Worm (Caenorhabditis elegans) whole organism, L4 larva: ENCODE measurements around the gene T11F9.1.
"Not testable (repeated sequence)": the region's sequence is repeated elsewhere in the genome, so short reads cannot be mapped to it uniquely, and the experiment has no call there.

ENCODE experiments used
- F44E2.7 ChIP-seq: fragments of 200-800 bp; sonication (Bioruptor generic); IDR thresholded peaks from 2 replicates; pipeline ENCODE4 v2.1.2; 2022; ENCODE audit warnings: missing genetic modification characterization, missing compliant biosample characterization
- ZK337.2 ChIP-seq: fragments of 200-800 bp; sonication (Bioruptor generic); IDR thresholded peaks from 2 replicates; pipeline ENCODE4 v1.3.6; 2022; ENCODE audit warnings: missing genetic modification reagents, missing genetic modification characterization, missing compliant biosample characterization
- aha-1 ChIP-seq: fragments of 150-350 bp; peaks from one replicate; lab custom pipeline; 2014; ENCODE audit warnings: missing biosample characterization, missing genetic modification characterization
- aly-2 ChIP-seq: sonication (generic microtip); optimal IDR thresholded peaks from 2 replicates; lab custom pipeline; 2018; ENCODE audit warnings: missing biosample characterization, missing genetic modification characterization
- cey-2 ChIP-seq: sonication (generic microtip); optimal IDR thresholded peaks from 3 replicates; lab custom pipeline; 2017; ENCODE audit warnings: missing genetic modification characterization, mild to moderate bottlenecking, missing compliant biosample characterization, antibody characterized with exemption, borderline replicate concordance; ENCODE audit not compliant: insufficient read depth
- ctbp-1 ChIP-seq: fragments of 200-800 bp; sonication (Bioruptor generic); IDR thresholded peaks from 2 replicates; pipeline ENCODE4 v1.3.6; 2022; ENCODE audit warnings: missing genetic modification reagents, missing genetic modification characterization, missing compliant biosample characterization
- daf-12 ChIP-seq: fragments of 150-350 bp; optimal IDR thresholded peaks from 2 replicates; lab custom pipeline; 2014; ENCODE audit warnings: missing biosample characterization, missing genetic modification reagents, missing genetic modification characterization
- dve-1 ChIP-seq: sonication (generic microtip); optimal IDR thresholded peaks from 2 replicates; lab custom pipeline; 2017; ENCODE audit warnings: antibody characterized with exemption, mild to moderate bottlenecking, missing genetic modification characterization, missing compliant biosample characterization; ENCODE audit not compliant: insufficient read depth
- egl-27 ChIP-seq: sonication (generic microtip); optimal IDR thresholded peaks from 3 replicates; lab custom pipeline; 2017; ENCODE audit warnings: missing biosample characterization, missing genetic modification reagents, missing genetic modification characterization
- gei-8 ChIP-seq: fragments of 200-800 bp; sonication (Bioruptor generic); optimal IDR thresholded peaks from 2 replicates; lab custom pipeline; 2018; ENCODE audit warnings: mild to moderate bottlenecking, missing genetic modification characterization, missing compliant biosample characterization
- hif-1 ChIP-seq, 2 experiments: sonication (generic microtip); optimal IDR thresholded peaks; 2 replicates each; lab custom pipeline; 2016 to 2017; ENCODE audit warnings: missing compliant biosample characterization in 2 of 2, missing genetic modification characterization in 2 of 2, missing genetic modification reagents in 2 of 2, missing genotype in 2 of 2, mild to moderate bottlenecking in 1 of 2
- hlh-11 ChIP-seq: fragments of 200-800 bp; sonication (Bioruptor generic); optimal IDR thresholded peaks from 2 replicates; lab custom pipeline; 2018; ENCODE audit warnings: mild to moderate bottlenecking, missing genetic modification characterization, missing compliant biosample characterization
- hlh-30 ChIP-seq: sonication (generic microtip); optimal IDR thresholded peaks from 2 replicates; lab custom pipeline; 2017; ENCODE audit warnings: antibody characterized with exemption, mild to moderate bottlenecking, missing genetic modification characterization, missing compliant biosample characterization; ENCODE audit not compliant: insufficient read depth
- lin-29 ChIP-seq: fragments of 200-800 bp; sonication (Bioruptor generic); IDR thresholded peaks from 2 replicates; pipeline ENCODE4 v1.3.6; 2022; ENCODE audit warnings: missing genetic modification reagents, missing genetic modification characterization, missing compliant biosample characterization
- lsy-2 ChIP-seq, 2 experiments: fragments of 150-350 bp in 1 of 2; sonication (generic microtip) in 1 of 2; optimal IDR thresholded peaks; 2 replicates each; lab custom pipeline; 2014 to 2017; ENCODE audit warnings: missing biosample characterization in 2 of 2, missing genetic modification characterization in 2 of 2
- madf-5 ChIP-seq, 2 experiments: fragments of 200-800 bp; sonication (Bioruptor generic); IDR thresholded peaks; 2 replicates each; pipeline ENCODE4 v1.3.6; 2022; ENCODE audit warnings: missing compliant biosample characterization in 2 of 2, missing genetic modification characterization in 2 of 2
- mep-1 ChIP-seq: fragments of 150-350 bp; sonication (generic microtip); optimal IDR thresholded peaks from 3 replicates; lab custom pipeline; 2014; ENCODE audit warnings: missing biosample characterization, missing genetic modification characterization
- mes-2 ChIP-seq: sonication (generic microtip); optimal IDR thresholded peaks from 2 replicates; lab custom pipeline; 2016; ENCODE audit warnings: missing genotype, mild to moderate bottlenecking, missing genetic modification characterization, missing compliant biosample characterization; ENCODE audit not compliant: poor library complexity, severe bottlenecking
- nhr-25 ChIP-seq: sonication (generic microtip); optimal IDR thresholded peaks from 2 replicates; lab custom pipeline; 2017; ENCODE audit warnings: missing genetic modification characterization, mild to moderate bottlenecking, missing compliant biosample characterization, antibody characterized with exemption, moderate library complexity, borderline replicate concordance; ENCODE audit not compliant: insufficient read depth
- nhr-42 ChIP-seq: fragments of 200-800 bp; sonication (Bioruptor generic); IDR thresholded peaks from 2 replicates; pipeline ENCODE4 v1.3.6; 2022; ENCODE audit warnings: missing genetic modification characterization, missing compliant biosample characterization
- pqm-1 ChIP-seq: sonication (generic microtip); optimal IDR thresholded peaks from 2 replicates; lab custom pipeline; 2017; ENCODE audit warnings: missing biosample characterization, missing genetic modification characterization
- set-16 ChIP-seq: fragments of 200-800 bp; sonication (Bioruptor generic); IDR thresholded peaks from 2 replicates; pipeline ENCODE4 v1.3.6; 2022; ENCODE audit warnings: missing genetic modification reagents, missing genetic modification characterization, missing compliant biosample characterization
- skn-1 ChIP-seq: fragments of 150-350 bp; optimal IDR thresholded peaks from 2 replicates; lab custom pipeline; 2014; ENCODE audit warnings: missing biosample characterization, missing genetic modification characterization
- spr-3 ChIP-seq: fragments of 200-800 bp; sonication (Bioruptor generic); optimal IDR thresholded peaks from 2 replicates; lab custom pipeline; 2018; ENCODE audit warnings: mild to moderate bottlenecking, missing genetic modification characterization, missing compliant biosample characterization
- unc-130 ChIP-seq: sonication (generic microtip); optimal IDR thresholded peaks from 2 replicates; lab custom pipeline; 2016; ENCODE audit warnings: missing genetic modification reagents, missing genetic modification characterization, missing compliant biosample characterization
- zfp-2 ChIP-seq: sonication (generic microtip); optimal IDR thresholded peaks from 2 replicates; lab custom pipeline; 2016; ENCODE audit warnings: mild to moderate bottlenecking, missing genetic modification characterization, missing compliant biosample characterization
- zip-2 ChIP-seq: fragments of 150-350 bp; optimal IDR thresholded peaks from 2 replicates; lab custom pipeline; 2014; ENCODE audit warnings: missing biosample characterization, missing genetic modification characterization
- ztf-7 ChIP-seq: fragments of 150-350 bp; optimal IDR thresholded peaks from 2 replicates; lab custom pipeline; 2014; ENCODE audit warnings: missing biosample characterization, missing genetic modification characterization

T11F9.1 gene

DNA sequence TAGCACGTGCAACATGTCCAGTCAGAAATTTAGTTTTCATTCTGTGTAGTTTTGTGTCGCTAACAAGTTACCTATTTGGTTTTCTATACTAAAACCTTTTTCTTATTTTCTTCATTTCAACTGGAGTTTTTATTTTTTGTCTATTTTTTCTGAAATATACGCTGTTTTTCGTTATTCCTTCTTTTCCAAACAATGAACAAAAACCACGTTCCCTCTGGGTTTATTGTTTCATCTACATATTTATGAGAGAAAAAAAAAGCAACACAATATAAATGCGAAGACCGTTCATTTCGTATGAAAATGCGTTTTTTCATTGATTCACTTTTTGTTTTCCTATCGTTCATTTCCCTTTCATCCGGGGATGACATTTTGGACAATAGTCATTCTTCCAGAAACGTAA, 20.1 kb downstream of the T11F9.1 start, which contains the start of gene T11F9.22:
TSS of gene T11F9.22 (plus strand) at position 301 of the 400 bp plus-strand sequence.
- no peak for TF ChIP-seq hif-1 (tag; optimal IDR thresholded peaks at IDR 0.05; lab: Kevin White, UChicago)
- no peak for TF ChIP-seq spr-3 (GFP tag; lab: Kevin White, UChicago)
- no peak for TF ChIP-seq daf-12 (tag; lab: Kevin White, UChicago)
- TF ChIP-seq skn-1 = no peak
- no peak for TF ChIP-seq gei-8 (GFP tag; lab: Kevin White, UChicago)
- no peak for TF ChIP-seq madf-5 (GFP tag; IDR thresholded peaks at IDR 0.05; lab: Robert Waterston, UW)
- TF ChIP-seq zip-2 (tag; lab: Kevin White, UChicago) = no peak
- no peak for TF ChIP-seq hlh-30 (tag; lab: Kevin White, UChicago)
- TF ChIP-seq mes-2 (tag; lab: Kevin White, UChicago) = no peak
- no peak for TF ChIP-seq mep-1
- no peak for TF ChIP-seq F44E2.7 (GFP tag; lab: Robert Waterston, UW)
- TF ChIP-seq egl-27 = no peak
- TF ChIP-seq nhr-25 (tag; lab: Kevin White, UChicago) = no peak
- no peak for TF ChIP-seq ztf-7 (tag; lab: Kevin White, UChicago)
- no peak for TF ChIP-seq cey-2 (tag; lab: Kevin White, UChicago)
- TF ChIP-seq aha-1 (tag; lab: Kevin White, UChicago) = no peak

DNA sequence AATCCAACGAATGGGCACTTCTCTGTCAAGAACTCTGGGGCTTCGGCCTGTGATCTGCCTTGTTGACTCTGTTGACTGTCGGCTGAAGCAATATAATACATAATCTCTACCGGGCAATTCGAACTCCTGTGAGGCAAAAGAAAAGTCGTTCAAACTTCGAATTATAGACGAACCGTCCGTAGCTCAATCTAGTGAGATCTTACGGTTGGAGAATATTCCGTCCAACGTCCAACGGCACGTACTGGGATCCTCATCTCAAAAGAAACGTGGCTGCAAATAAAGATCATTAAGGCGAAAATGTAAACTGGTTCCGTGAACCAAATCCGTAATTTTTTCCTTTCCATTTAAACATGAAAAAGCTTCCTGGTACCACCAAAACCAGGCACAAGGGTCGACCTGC, 21.4 kb downstream of the T11F9.1 start, which contains the start of gene T11F9.14:
TSS of gene T11F9.14 (minus strand) at position 101 of the 400 bp plus-strand sequence.
- TF ChIP-seq gei-8 (GFP tag; lab: Kevin White, UChicago); lsy-2 (tag; optimal IDR thresholded peaks at IDR 0.05; lab: Kevin White, UChicago); ctbp-1 (GFP tag; lab: Robert Waterston, UW): not testable (repeated sequence)
- TF ChIP-seq, all 104 proteins: peak for 0; not testable (repeated sequence) for 104

DNA sequence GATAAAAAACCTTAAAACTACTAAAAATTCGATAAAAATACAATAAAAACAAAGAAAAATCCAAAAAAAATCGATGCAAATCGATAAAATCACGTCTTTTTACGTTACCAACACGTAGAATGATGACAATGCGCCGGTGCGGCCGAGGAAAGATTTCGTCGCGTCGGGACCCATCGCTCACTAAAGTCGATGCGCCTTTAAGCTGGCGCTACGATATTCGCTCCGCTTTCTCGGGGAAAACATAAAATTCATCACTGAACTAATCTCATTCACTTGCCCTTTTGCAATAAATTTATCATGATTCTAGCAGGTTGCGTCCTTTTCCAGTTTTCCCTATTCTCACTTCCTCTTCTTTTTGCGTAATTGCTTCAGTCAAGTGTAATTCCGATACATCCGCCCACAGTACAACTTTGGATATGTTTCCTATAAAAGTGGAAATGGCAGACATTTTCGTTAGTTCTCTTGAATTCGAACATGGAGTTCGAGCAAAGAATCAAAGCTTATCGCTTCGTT, 24.3 kb downstream of the T11F9.1 start, which contains the start of gene col-157:
TSS of gene col-157 (plus strand) at position 463 of the 513 bp plus-strand sequence.
- not testable (repeated sequence) for TF ChIP-seq unc-130 (GFP tag; lab: Kevin White, UChicago); dve-1 (tag; lab: Kevin White, UChicago); zfp-2 (tag; lab: Kevin White, UChicago)
- TF ChIP-seq, all 104 proteins: peak for 0; not testable (repeated sequence) for 104

DNA sequence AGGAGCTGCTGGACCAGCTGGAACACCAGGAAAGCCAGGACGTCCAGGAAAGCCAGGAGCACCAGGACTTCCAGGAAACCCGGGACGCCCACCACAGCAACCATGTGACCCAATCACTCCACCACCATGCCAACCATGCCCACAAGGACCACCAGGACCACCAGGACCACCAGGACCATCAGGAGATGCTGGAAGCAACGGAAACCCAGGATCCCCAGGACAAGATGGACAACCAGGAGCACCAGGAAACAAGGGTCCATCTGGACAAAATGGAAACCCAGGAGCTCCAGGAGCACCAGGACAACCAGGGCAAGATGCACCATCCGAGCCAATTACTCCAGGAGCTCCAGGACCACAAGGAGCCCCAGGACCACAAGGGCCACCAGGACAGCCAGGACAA, 25.0 kb downstream of the T11F9.1 start:
- no peak for TF ChIP-seq aly-2
- peak; percentile 87 for TF ChIP-seq set-16 (GFP tag; lab: Robert Waterston, UW)
- TF ChIP-seq, all 104 proteins: peak for 1

DNA sequence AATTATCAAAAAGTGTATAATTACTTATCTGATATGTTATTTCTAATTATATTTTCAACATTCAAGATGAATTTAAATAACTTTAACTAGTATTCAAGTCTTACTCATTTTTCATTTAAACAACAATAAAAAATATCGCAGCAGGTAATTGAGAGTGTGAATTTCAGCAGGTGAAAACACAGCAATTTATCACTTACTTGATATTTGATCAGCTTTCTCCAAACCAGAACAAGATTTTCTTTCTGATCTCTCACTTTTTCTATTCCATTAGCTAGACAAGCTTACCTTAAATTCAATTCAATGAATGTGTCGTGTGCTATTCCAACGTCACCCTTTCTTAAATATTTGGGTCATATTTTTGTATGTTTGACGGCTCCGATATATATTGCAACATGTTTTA, 26.2 kb downstream of the T11F9.1 start, which contains the start of gene srh-1:
TSS of gene srh-1 (plus strand) at position 301 of the 400 bp plus-strand sequence.
- no peak for TF ChIP-seq nhr-25 (tag; lab: Kevin White, UChicago)
- TF ChIP-seq, all 104 proteins: peak for 0

DNA sequence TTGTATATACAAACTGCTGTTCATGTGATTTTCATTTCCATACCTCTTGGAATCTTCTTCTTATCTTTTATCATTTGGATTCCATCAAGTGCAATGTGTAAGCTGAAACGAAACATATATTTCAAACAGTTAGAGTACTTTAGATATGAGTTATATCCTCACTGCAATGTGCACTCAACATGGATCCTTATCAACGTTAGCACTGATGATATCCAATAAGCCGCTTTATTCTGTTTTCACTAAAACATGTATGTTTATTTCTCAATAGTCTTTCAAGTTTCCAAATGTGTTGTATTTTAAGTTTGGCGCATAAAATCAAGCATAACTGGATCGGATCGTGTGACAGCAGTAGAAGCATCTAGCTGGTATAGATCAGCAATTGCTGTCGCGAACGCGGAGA, 27.3 kb downstream of the T11F9.1 start, which contains the start of gene T11F9.10:
TSS of gene T11F9.10 (plus strand) at position 301 of the 400 bp plus-strand sequence.
- TF ChIP-seq nhr-42 (GFP tag; lab: Robert Waterston, UW) = no peak
- no peak for TF ChIP-seq ZK337.2 (GFP tag; lab: Robert Waterston, UW)
- no peak for TF ChIP-seq pqm-1 (tag; lab: Kevin White, UChicago)
- TF ChIP-seq hlh-11 (tag; lab: Kevin White, UChicago) = no peak
- TF ChIP-seq hlh-30 (tag; lab: Kevin White, UChicago) = no peak
- TF ChIP-seq lin-29 (GFP tag; lab: Robert Waterston, UW) = no peak
